Fruit fly (Drosophila melanogaster) whole organism: ENCODE data around the gene CG42553.

Experiments used
- psq ChIP-seq: fragments of >200 bp; optimal IDR thresholded peaks from 2 replicates; lab custom pipeline; 2017
- usp ChIP-seq: fragments of >200 bp; optimal IDR thresholded peaks from 2 replicates; lab custom pipeline; 2017; ENCODE audit warnings: missing biosample characterization, missing genetic modification characterization, mixed read lengths

DNA sequence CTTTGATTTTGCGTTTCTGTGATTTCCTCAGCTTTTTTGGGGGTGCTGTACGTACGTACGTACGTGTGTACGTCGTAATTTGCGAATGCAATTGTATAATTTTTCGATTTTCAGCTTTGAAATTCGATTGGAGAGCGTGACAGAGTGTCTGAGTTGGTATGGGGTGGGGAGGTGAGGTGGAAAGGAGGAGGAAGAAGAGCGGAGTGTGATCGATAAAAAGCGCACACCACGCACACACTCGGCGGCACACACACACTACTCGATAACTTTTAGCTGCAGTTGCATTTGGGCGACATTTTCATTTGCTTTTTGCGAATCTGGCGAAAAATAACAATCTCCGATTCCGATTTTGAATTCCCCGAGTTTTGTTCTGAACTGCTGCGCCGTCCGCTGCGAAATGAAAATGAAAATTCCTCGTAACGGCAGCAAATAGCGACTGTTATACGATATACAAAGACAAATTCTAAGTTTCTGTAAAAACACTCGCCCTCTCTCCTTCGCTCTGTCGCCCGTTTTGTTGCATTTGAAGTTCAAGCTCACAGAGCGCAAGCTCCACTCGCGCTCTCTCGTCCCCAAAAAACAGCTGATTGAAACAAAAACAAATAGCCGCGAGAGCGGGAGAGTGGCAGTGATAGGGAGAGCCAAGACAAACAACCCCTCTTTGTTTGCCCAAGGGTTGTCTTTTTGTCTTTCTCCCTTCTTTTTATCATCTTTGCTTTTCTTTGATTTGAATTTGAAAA lies 47.8 kb downstream of the CG42553 start, which contains the start of gene CG13907:
- TF ChIP-seq psq (lab: Kevin White, UChicago): no peak
- no peak for TF ChIP-seq usp
